Fruit fly (Drosophila melanogaster) whole organism, embryonic: Measurements from ENCODE around the gene CG15170.

Source experiments
- Aef1 ChIP-seq: fragments of 200-800 bp; sonication (Bioruptor generic); IDR thresholded peaks from 3 replicates; pipeline ENCODE4 v1.3.6; 2022; ENCODE audit warnings: missing biosample characterization, missing genetic modification characterization
- CG10979 ChIP-seq: fragments of 200-800 bp; sonication (Bioruptor generic); optimal IDR thresholded peaks from 2 replicates; lab custom pipeline; 2018; ENCODE audit warnings: missing biosample characterization, mild to moderate bottlenecking, missing genetic modification characterization, moderate library complexity
- CG11093 ChIP-seq: fragments of 200-800 bp; sonication (Bioruptor generic); IDR thresholded peaks from 3 replicates; pipeline ENCODE4 v1.3.6; 2022; ENCODE audit warnings: missing biosample characterization, missing genetic modification characterization
- CG11398 ChIP-seq: fragments of 200-800 bp; sonication (Bioruptor generic); optimal IDR thresholded peaks from 2 replicates; lab custom pipeline; 2016; ENCODE audit warnings: missing biosample characterization, missing genetic modification characterization
- CG1233 ChIP-seq: fragments of 200-800 bp; sonication (Bioruptor generic); optimal IDR thresholded peaks from 4 replicates; lab custom pipeline; 2018; ENCODE audit warnings: missing biosample characterization, mild to moderate bottlenecking, missing genetic modification characterization
- CG13775 ChIP-seq: fragments of 200-800 bp; sonication (Bioruptor generic); optimal IDR thresholded peaks from 3 replicates; lab custom pipeline; 2017; ENCODE audit warnings: missing biosample characterization, mild to moderate bottlenecking, missing genetic modification characterization
- CG15269 ChIP-seq: fragments of 200-800 bp; sonication (Bioruptor generic); optimal IDR thresholded peaks from 2 replicates; lab custom pipeline; 2018; ENCODE audit warnings: missing biosample characterization, mild to moderate bottlenecking, missing genetic modification characterization, moderate library complexity
- CG15514 ChIP-seq: fragments of 200-800 bp; sonication (Bioruptor generic); optimal IDR thresholded peaks from 3 replicates; lab custom pipeline; 2017; ENCODE audit warnings: missing biosample characterization, missing genetic modification characterization, mild to moderate bottlenecking, moderate library complexity, missing genetic modification reagents
- CG1603 ChIP-seq: fragments of 200-800 bp; sonication (Bioruptor generic); optimal IDR thresholded peaks from 2 replicates; lab custom pipeline; 2019; ENCODE audit warnings: missing biosample characterization, mild to moderate bottlenecking, missing genetic modification characterization, moderate library complexity
- CG2116 ChIP-seq: fragments of 200-800 bp; sonication (Bioruptor generic); optimal IDR thresholded peaks from 3 replicates; lab custom pipeline; 2018; ENCODE audit warnings: missing biosample characterization, mild to moderate bottlenecking, missing genetic modification characterization
- CG30020 ChIP-seq: fragments of 200-800 bp; optimal IDR thresholded peaks from 2 replicates; lab custom pipeline; 2019; ENCODE audit warnings: missing biosample characterization, mild to moderate bottlenecking, missing genetic modification characterization, moderate library complexity
- CG31224 ChIP-seq: fragments of 200-800 bp; sonication (Bioruptor generic); IDR thresholded peaks from 2 replicates; pipeline ENCODE4 v1.3.6; 2022; ENCODE audit warnings: missing biosample characterization, missing genetic modification characterization
- CG34376 ChIP-seq: fragments of 200-800 bp; sonication (Bioruptor generic); optimal IDR thresholded peaks from 2 replicates; lab custom pipeline; 2018; ENCODE audit warnings: missing biosample characterization, mild to moderate bottlenecking, missing genetic modification characterization
- CG4328 ChIP-seq: fragments of 200-800 bp; sonication (Bioruptor generic); optimal IDR thresholded peaks from 3 replicates; lab custom pipeline; 2017; ENCODE audit warnings: missing biosample characterization, missing genetic modification reagents, missing genetic modification characterization
- CG6272 ChIP-seq: fragments of 200-800 bp; sonication (Bioruptor generic); IDR thresholded peaks from 2 replicates; pipeline ENCODE4 v1.3.6; 2022; ENCODE audit warnings: missing biosample characterization, missing genetic modification characterization
- CG7839 ChIP-seq: fragments of 200-800 bp; sonication (Bioruptor generic); optimal IDR thresholded peaks from 3 replicates; lab custom pipeline; 2018; ENCODE audit warnings: missing biosample characterization, mild to moderate bottlenecking, missing genetic modification characterization, moderate library complexity
- CG7987 ChIP-seq: fragments of 200-800 bp; sonication (Bioruptor generic); optimal IDR thresholded peaks from 2 replicates; lab custom pipeline; 2018; ENCODE audit warnings: missing biosample characterization, mild to moderate bottlenecking, missing genetic modification characterization, moderate library complexity
- D ChIP-seq, 2 experiments: fragments of 200-800 bp in 1 of 2; fragments of >200 bp in 1 of 2; sonication (Bioruptor generic) in 1 of 2; optimal IDR thresholded peaks; 2 replicates in 1 of 2; 3 replicates in 1 of 2; lab custom pipeline; 2017; ENCODE audit warnings: mild to moderate bottlenecking in 1 of 2, missing biosample characterization in 1 of 2, missing genetic modification characterization in 1 of 2, missing genetic modification reagents in 1 of 2
- H15 ChIP-seq: fragments of 200-800 bp; sonication (Bioruptor generic); IDR thresholded peaks from 3 replicates; pipeline ENCODE4 v1.3.6; 2022; ENCODE audit warnings: missing biosample characterization, missing genetic modification characterization
- Med ChIP-seq: fragments of 200-800 bp; sonication (Bioruptor generic); peaks from one replicate; lab custom pipeline; 2016; ENCODE audit warnings: missing biosample characterization, missing genetic modification characterization, mild to moderate bottlenecking, inconsistent platforms, moderate library complexity
- NK7.1 ChIP-seq: fragments of 200-800 bp; sonication (Bioruptor generic); optimal IDR thresholded peaks from 3 replicates; lab custom pipeline; 2016; ENCODE audit warnings: missing biosample characterization, missing genetic modification characterization
- Neu2 ChIP-seq: fragments of 200-800 bp; sonication (Bioruptor generic); optimal IDR thresholded peaks from 3 replicates; lab custom pipeline; 2016; ENCODE audit warnings: missing biosample characterization, missing genetic modification characterization, borderline replicate concordance
- Nf-YC ChIP-seq: fragments of 200-800 bp; optimal IDR thresholded peaks from 3 replicates; lab custom pipeline; 2019; ENCODE audit warnings: missing biosample characterization, mild to moderate bottlenecking, missing genetic modification characterization, moderate library complexity
- Optix ChIP-seq: fragments of 200-800 bp; sonication (Bioruptor generic); IDR thresholded peaks from 3 replicates; pipeline ENCODE4 v1.3.6; 2022; ENCODE audit warnings: missing biosample characterization, missing genetic modification characterization
- Rx ChIP-seq: fragments of 200-800 bp; sonication (Bioruptor generic); IDR thresholded peaks from 2 replicates; pipeline ENCODE4 v1.3.6; 2022; ENCODE audit warnings: missing biosample characterization, missing genetic modification characterization
- Side ChIP-seq: fragments of 200-800 bp; sonication (Bioruptor generic); optimal IDR thresholded peaks from 2 replicates; lab custom pipeline; 2016; ENCODE audit warnings: missing biosample characterization, missing genetic modification characterization
- amos ChIP-seq: fragments of 200-800 bp; sonication (Bioruptor generic); IDR thresholded peaks from 2 replicates; pipeline ENCODE4 v1.3.6; 2022; ENCODE audit warnings: missing biosample characterization, missing genetic modification characterization; ENCODE audit not compliant: partially characterized antibody
- ash1 ChIP-seq: fragments of 200-800 bp; sonication (Bioruptor generic); optimal IDR thresholded peaks from 2 replicates; lab custom pipeline; 2018; ENCODE audit warnings: missing biosample characterization, mild to moderate bottlenecking, missing genetic modification characterization
- ci ChIP-seq: fragments of 200-800 bp; sonication (Bioruptor generic); IDR thresholded peaks from 3 replicates; pipeline ENCODE4 v1.3.6; 2022; ENCODE audit warnings: missing biosample characterization, missing genetic modification characterization
- cwo ChIP-seq: fragments of 200-800 bp; sonication (Bioruptor generic); optimal IDR thresholded peaks from 3 replicates; lab custom pipeline; 2017; ENCODE audit warnings: missing biosample characterization, missing genetic modification characterization, mild to moderate bottlenecking, moderate library complexity, missing genetic modification reagents
- exex ChIP-seq: fragments of 200-800 bp; sonication (Bioruptor generic); optimal IDR thresholded peaks from 4 replicates; lab custom pipeline; 2018; ENCODE audit warnings: missing biosample characterization, mild to moderate bottlenecking, missing genetic modification characterization, moderate library complexity
- mam ChIP-seq: fragments of 200-800 bp; sonication (Bioruptor generic); optimal IDR thresholded peaks from 3 replicates; lab custom pipeline; 2016; ENCODE audit warnings: missing biosample characterization, missing genetic modification characterization
- nom ChIP-seq: fragments of 200-800 bp; sonication (Bioruptor generic); optimal IDR thresholded peaks from 2 replicates; lab custom pipeline; 2017; ENCODE audit warnings: missing biosample characterization, missing genetic modification characterization, mild to moderate bottlenecking, moderate library complexity, missing genetic modification reagents
- pita ChIP-seq: fragments of 200-800 bp; sonication (Bioruptor generic); optimal IDR thresholded peaks from 2 replicates; lab custom pipeline; 2017; ENCODE audit warnings: missing biosample characterization, mild to moderate bottlenecking, missing genetic modification characterization
- rib ChIP-seq: fragments of 200-800 bp; sonication (Bioruptor generic); IDR thresholded peaks from 2 replicates; pipeline ENCODE4 v1.3.6; 2022; ENCODE audit warnings: missing biosample characterization, missing genetic modification characterization
- seq ChIP-seq: fragments of 200-800 bp; sonication (Bioruptor generic); IDR thresholded peaks from 2 replicates; pipeline ENCODE4 v1.3.6; 2022; ENCODE audit warnings: missing biosample characterization, missing genetic modification characterization
- stc ChIP-seq: fragments of 200-800 bp; sonication (Bioruptor generic); IDR thresholded peaks from 2 replicates; pipeline ENCODE4 v1.3.6; 2022; ENCODE audit warnings: missing biosample characterization, missing genetic modification characterization
- sug ChIP-seq: fragments of 200-800 bp; optimal IDR thresholded peaks from 2 replicates; lab custom pipeline; 2019; ENCODE audit warnings: missing biosample characterization, mild to moderate bottlenecking, missing genetic modification characterization, moderate library complexity
- tx ChIP-seq: fragments of 200-800 bp; sonication (Bioruptor generic); optimal IDR thresholded peaks from 2 replicates; lab custom pipeline; 2016; ENCODE audit warnings: missing biosample characterization, missing genetic modification characterization
- vvl ChIP-seq: fragments of 200-800 bp; sonication (Bioruptor generic); IDR thresholded peaks from 2 replicates; pipeline ENCODE4 v1.3.6; 2022; ENCODE audit warnings: missing biosample characterization, missing genetic modification characterization

CG15170 gene

DNA sequence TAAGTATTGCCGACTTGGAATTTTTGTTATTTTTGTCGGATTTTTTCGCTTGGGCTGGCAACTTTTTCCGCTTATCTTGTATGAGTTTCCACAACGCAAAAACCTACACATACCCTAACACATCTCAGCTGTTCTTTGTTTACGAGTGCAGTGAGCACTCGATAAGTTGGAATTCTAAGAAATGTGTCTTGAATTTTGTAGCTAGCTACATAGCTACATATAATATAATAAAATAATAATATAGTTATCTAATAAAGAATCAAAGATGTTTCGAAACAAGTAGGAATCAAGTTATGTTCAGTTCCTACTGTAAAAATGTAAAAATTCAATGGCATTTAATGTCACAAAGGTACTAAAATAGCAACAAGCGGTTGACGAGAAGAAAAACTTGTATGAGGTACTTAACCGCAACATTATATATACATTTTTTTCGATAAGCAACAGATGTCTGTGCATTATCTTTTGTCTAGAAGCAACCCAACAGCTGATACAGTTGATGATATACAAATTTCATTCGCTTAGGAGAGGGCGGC is 32.8 kb downstream of the CG15170 start, which contains the start of gene Bhmt (continued):
- TF ChIP-seq CG11093 (0 out of 3 replicates have a peak, but pooled peaks have one; percentile 36), mam (GFP tag; lab: Kevin White, UChicago) (peak; percentile 21), CG30020 (tag; lab: Kevin White, UChicago) (no peak), NK7.1 (GFP tag; lab: Kevin White, UChicago) (no peak), D (optimal IDR thresholded peaks at IDR 0.05; lab: Kevin White, UChicago) (no peak), D (GFP tag; optimal IDR thresholded peaks at IDR 0.05; lab: Kevin White, UChicago) (peak; percentile 5), CG13775 (GFP tag; lab: Kevin White, UChicago) (peak; percentile 51), nom (GFP tag; lab: Kevin White, UChicago) (peak; percentile 56), CG10979 (tag; lab: Kevin White, UChicago) (peak; percentile 41), CG31224 (GFP tag; lab: Robert Waterston, UW) (peak; percentile 58), seq (GFP tag; lab: Robert Waterston, UW) (peak; percentile 64), CG4328 (GFP tag; lab: Kevin White, UChicago) (peak; percentile 0), CG1233 (GFP tag; lab: Kevin White, UChicago) (peak; percentile 58), CG7839 (tag; lab: Kevin White, UChicago) (peak; percentile 84), tx (GFP tag; lab: Kevin White, UChicago) (no peak), CG6272 (GFP tag; lab: Robert Waterston, UW) (0 out of 2 replicates have a peak, but pooled peaks have one; percentile 24), Rx (GFP tag; lab: Robert Waterston, UW) (no peak), CG15269 (tag; lab: Kevin White, UChicago) (peak; percentile 87), cwo (GFP tag; lab: Kevin White, UChicago) (peak; percentile 68), vvl (GFP tag; lab: Robert Waterston, UW) (peak; percentile 80)
- TF ChIP-seq, all 482 proteins: peak for 218

- TF ChIP-seq stc (GFP tag; lab: Robert Waterston, UW) (no peak), Med (GFP tag; lab: Kevin White, UChicago) (peak; percentile 63), Nf-YC (tag; lab: Kevin White, UChicago) (no peak), Neu2 (GFP tag; lab: Kevin White, UChicago) (no peak), ci (GFP tag; lab: Robert Waterston, UW) (0 out of 3 replicates have a peak, but pooled peaks have one; percentile 10), sug (tag; lab: Kevin White, UChicago) (peak; percentile 82), H15 (GFP tag; lab: Robert Waterston, UW) (no peak), ash1 (GFP tag; lab: Kevin White, UChicago) (no peak), CG7987 (peak; percentile 24), amos (0 out of 2 replicates have a peak, but pooled peaks have one; percentile 4), rib (peak; percentile 68), CG11398 (GFP tag; lab: Kevin White, UChicago) (no peak), Aef1 (no peak), CG1603 (tag; lab: Kevin White, UChicago) (no peak), CG34376 (GFP tag; lab: Kevin White, UChicago) (peak; percentile 86), CG15514 (GFP tag; lab: Kevin White, UChicago) (no peak), cwo (GFP tag; lab: Kevin White, UChicago) (peak; percentile 19), CG2116 (GFP tag; lab: Kevin White, UChicago) (no peak), pita (GFP tag; lab: Kevin White, UChicago) (no peak), Optix (GFP tag; lab: Robert Waterston, UW) (0 out of 3 replicates have a peak, but pooled peaks have one; percentile 32), exex (tag; lab: Kevin White, UChicago) (peak; percentile 46), CG15269 (tag; lab: Kevin White, UChicago) (no peak), Side (no peak)
- TF ChIP-seq, all 482 proteins: peak for 10
Measured at dm6 chr2L:18955666-18956065, 34.4 kb downstream of the CG15170 start.
